Worm (Caenorhabditis elegans): ENCODE results near the gene rab-14.

DNA sequence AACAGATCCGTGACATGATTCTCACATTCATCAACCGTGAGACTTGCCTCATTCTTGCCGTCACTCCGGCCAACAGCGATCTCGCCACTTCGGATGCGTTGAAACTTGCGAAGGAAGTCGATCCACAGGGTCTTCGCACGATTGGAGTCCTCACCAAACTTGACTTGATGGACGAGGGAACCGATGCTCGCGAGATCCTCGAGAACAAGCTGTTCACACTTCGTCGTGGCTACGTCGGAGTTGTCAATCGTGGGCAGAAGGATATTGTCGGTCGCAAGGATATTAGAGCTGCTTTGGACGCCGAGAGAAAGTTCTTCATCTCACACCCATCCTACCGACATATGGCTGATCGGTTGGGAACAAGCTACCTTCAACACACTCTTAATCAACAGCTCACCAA lies 36.8 kb downstream of the rab-14 start:
- TF ChIP-seq nhr-237 (tag; optimal IDR thresholded peaks at IDR 0.05) (no peak), cey-2 (tag; optimal IDR thresholded peaks at IDR 0.05; ENCODE audit: borderline replicate concordance, insufficient read depth) (no peak), fos-1 (tag; optimal IDR thresholded peaks at IDR 0.05) (no peak), ceh-20 (GFP tag; IDR thresholded peaks at IDR 0.05) (no peak), F49E8.2 (tag; optimal IDR thresholded peaks at IDR 0.05; ENCODE audit: borderline replicate concordance) (no peak), nhr-76 (tag; optimal IDR thresholded peaks at IDR 0.05) (no peak), nhr-25 (tag; optimal IDR thresholded peaks at IDR 0.05; ENCODE audit: borderline replicate concordance, insufficient read depth) (no peak)
